Worm (Caenorhabditis elegans): ENCODE results near the gene arl-8.

The arl-8 gene

DNA sequence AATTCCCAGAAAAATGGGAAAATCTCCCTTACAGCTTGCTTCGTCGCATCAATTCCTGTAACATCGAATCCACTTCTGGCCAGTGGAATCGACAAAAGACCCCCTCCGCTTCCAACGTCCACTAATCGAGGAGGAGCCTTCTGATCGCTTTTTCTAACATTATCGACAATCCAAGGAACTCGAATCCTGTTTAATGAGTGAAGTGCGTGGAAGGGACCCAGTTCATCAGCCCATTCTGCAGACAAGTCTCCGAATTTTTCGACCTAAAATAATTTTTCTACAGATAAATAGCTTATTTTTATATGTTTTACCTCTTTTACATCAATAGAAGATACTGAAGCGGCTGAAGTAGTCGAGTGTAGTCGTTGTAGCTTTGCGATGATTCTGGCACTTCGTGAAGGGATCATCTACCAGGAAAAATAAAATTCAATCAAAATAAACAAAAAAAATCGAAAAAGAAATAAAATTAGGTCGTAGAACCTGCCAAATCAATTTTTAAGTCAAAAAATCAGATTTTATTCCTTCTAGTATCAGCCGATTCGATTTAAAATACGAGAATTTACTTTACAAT, 1.9 kb upstream of the arl-8 start, which contains the start of gene coq-3:
TSS of gene coq-3 (minus strand) at position 407 of the 571 bp plus-strand sequence.
- no peak for TF ChIP-seq fax-1 (tag; optimal IDR thresholded peaks at IDR 0.05)
- no peak for TF ChIP-seq Y22D7AL.16 (tag; optimal IDR thresholded peaks at IDR 0.05)
- no peak for TF ChIP-seq rnt-1 (tag; optimal IDR thresholded peaks at IDR 0.05)
- TF ChIP-seq pqm-1 (tag; optimal IDR thresholded peaks at IDR 0.05): no peak
- no peak for TF ChIP-seq sox-4 (tag; optimal IDR thresholded peaks at IDR 0.05)
- TF ChIP-seq npax-4 (tag; optimal IDR thresholded peaks at IDR 0.05): no peak
- no peak for TF ChIP-seq pros-1 (tag; optimal IDR thresholded peaks at IDR 0.05)
- no peak for TF ChIP-seq unc-42 (tag; optimal IDR thresholded peaks at IDR 0.05)
- no peak for TF ChIP-seq sdc-2 (tag; optimal IDR thresholded peaks at IDR 0.05)
- TF ChIP-seq F13H6.1 (tag; optimal IDR thresholded peaks at IDR 0.05): no peak
- no peak for TF ChIP-seq madf-2 (tag; optimal IDR thresholded peaks at IDR 0.05)
- TF ChIP-seq ceh-22 (tag; optimal IDR thresholded peaks at IDR 0.05): no peak
- no peak for TF ChIP-seq T23F11.4 (GFP tag; optimal IDR thresholded peaks at IDR 0.05)
- TF ChIP-seq unc-55 (GFP tag; optimal IDR thresholded peaks at IDR 0.05): no peak
- no peak for TF ChIP-seq tbx-7 (tag; optimal IDR thresholded peaks at IDR 0.05)
- TF ChIP-seq elt-4 (tag; optimal IDR thresholded peaks at IDR 0.05): no peak
- no peak for TF ChIP-seq pha-4 (tag; optimal IDR thresholded peaks at IDR 0.05)
- TF ChIP-seq C38D4.7 (GFP tag; optimal IDR thresholded peaks at IDR 0.05): no peak

DNA sequence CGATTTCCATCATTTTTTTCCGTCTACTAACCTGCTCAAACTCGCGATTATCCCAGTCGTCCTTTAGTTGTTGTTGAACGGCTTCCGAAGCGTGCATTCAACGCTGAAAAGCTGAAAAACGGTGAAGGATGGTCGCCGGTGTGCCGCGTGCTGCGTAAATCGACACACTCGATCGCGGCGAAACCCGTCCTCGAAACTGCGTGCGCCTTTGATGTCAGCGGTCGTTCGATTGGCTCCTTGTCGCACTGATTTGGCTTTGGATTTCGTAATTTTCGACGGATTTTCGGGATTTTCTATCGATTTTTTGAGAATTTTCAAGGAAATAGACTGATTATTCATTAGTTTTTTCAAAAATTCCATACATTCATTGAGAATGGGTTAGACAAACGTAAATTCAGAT, 595 bp upstream of the arl-8 start, which contains the start of the genes Y57G11C.1147 and nuo-3:
TSS of gene Y57G11C.1147 (minus strand) at position 161 of the 400 bp plus-strand sequence.
TSS of gene nuo-3 (minus strand) at position 191 of the 400 bp plus-strand sequence.
- TF ChIP-seq nfya-1 (tag; optimal IDR thresholded peaks at IDR 0.05) (peak; percentile 16), pqm-1 (tag; optimal IDR thresholded peaks at IDR 0.05) (no peak)

DNA sequence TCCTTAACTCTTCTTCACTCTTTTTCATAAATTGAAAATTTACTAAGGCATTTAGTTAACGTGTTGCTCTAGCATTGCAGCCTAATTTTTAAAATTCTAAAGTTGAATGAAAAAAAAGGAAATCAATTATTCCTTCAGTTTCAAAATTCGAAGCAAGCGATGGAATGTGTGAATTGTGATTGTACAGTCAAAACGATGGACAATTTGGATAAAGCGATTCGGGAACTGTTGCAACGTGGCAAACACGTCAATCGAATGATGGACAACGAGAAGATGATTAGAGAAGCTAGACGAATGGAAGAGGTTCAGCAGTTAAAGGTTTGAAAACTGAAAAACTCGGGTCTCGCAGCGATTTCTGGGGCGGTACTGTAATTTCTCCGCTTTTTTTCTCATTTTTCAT, 1.2 kb downstream of the arl-8 start, which contains the start of gene Y57G11C.14:
TSS of gene Y57G11C.14 (plus strand) at position 126 of the 400 bp plus-strand sequence.
- no peak for TF ChIP-seq rnt-1 (tag; optimal IDR thresholded peaks at IDR 0.05)
- TF ChIP-seq unc-86 (tag; optimal IDR thresholded peaks at IDR 0.05): no peak
- no peak for TF ChIP-seq F13H6.1 (tag; optimal IDR thresholded peaks at IDR 0.05)
- TF ChIP-seq pha-2 (tag; optimal IDR thresholded peaks at IDR 0.05): no peak
- no peak for TF ChIP-seq nfya-1 (tag; optimal IDR thresholded peaks at IDR 0.05)
- TF ChIP-seq sdc-2 (tag; optimal IDR thresholded peaks at IDR 0.05): no peak
- TF ChIP-seq ceh-24 (tag; optimal IDR thresholded peaks at IDR 0.05): no peak
- no peak for TF ChIP-seq ets-4 (tag; optimal IDR thresholded peaks at IDR 0.05)
- no peak for TF ChIP-seq ceh-2 (tag; optimal IDR thresholded peaks at IDR 0.05)
- TF ChIP-seq K02D7.2 (tag; optimal IDR thresholded peaks at IDR 0.05): no peak
- TF ChIP-seq ceh-30 (tag; optimal IDR thresholded peaks at IDR 0.05): no peak

DNA sequence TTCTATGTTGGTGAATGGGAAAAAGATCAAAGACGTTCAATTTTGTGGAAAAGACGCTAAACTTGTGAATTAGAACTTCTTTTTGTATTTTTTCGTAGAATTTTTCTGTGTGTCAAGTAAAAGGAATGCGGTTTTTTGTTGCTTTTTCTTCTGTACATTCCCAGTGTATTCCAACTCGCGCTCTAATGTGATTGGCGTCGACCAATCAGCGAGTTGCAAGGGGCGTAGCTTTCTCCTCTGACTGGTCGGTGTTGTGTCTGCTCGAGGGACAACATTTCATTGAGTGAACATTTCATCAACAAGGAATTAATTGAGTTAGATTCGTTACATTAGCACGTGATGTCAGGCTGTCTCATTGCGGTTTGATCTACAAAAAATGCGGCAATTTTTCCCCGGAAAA, 3.0 kb downstream of the arl-8 start:
- no peak for TF ChIP-seq fkh-10 (GFP tag; optimal IDR thresholded peaks at IDR 0.05)
- TF ChIP-seq nfya-1 (tag; optimal IDR thresholded peaks at IDR 0.05): peak; percentile 68

DNA sequence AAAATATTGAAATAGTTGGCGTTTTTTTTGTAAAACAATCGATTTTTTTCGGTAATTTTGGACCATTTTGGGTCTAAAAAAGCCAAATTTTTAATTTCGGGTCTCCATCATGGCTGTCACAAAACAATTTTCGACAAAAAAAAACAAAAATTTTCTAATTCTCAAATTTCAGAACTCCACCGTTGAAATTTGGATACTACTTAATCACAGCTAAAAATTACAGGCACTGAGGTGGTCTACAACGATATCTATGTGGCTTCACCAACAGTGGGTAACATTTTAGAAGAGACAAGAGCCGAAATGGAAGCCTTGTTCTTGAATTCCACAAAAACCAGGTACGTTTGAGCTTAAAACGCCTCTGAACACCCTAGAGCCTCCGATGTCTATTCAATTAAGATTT, 4.4 kb downstream of the arl-8 start, which contains the start of gene Y57G11C.1142:
TSS of gene Y57G11C.1142 (plus strand) at position 301 of the 400 bp plus-strand sequence.
- TF ChIP-seq dmd-4 (tag; optimal IDR thresholded peaks at IDR 0.05; ENCODE audit: borderline replicate concordance) (no peak), ceh-48 (tag; optimal IDR thresholded peaks at IDR 0.05) (no peak), K02D7.2 (tag; optimal IDR thresholded peaks at IDR 0.05) (no peak), nhr-232 (tag; optimal IDR thresholded peaks at IDR 0.05) (no peak), pha-2 (tag; optimal IDR thresholded peaks at IDR 0.05) (no peak), sdc-2 (tag; optimal IDR thresholded peaks at IDR 0.05) (no peak), mec-3 (tag; optimal IDR thresholded peaks at IDR 0.05; ENCODE audit: borderline replicate concordance) (no peak), T23F11.4 (GFP tag; optimal IDR thresholded peaks at IDR 0.05) (no peak), tbx-7 (tag; optimal IDR thresholded peaks at IDR 0.05) (no peak), Y22D7AL.16 (tag; optimal IDR thresholded peaks at IDR 0.05) (no peak), syd-9 (tag; optimal IDR thresholded peaks at IDR 0.05) (no peak), ama-1 (optimal IDR thresholded peaks at IDR 0.05) (no peak), fkh-10 (GFP tag; optimal IDR thresholded peaks at IDR 0.05) (no peak), ets-4 (tag; optimal IDR thresholded peaks at IDR 0.05) (no peak)

Measured in whole organism, late embryonic.